Fruit fly (Drosophila melanogaster): ENCODE results near the gene Drak.

The Drak gene

DNA sequence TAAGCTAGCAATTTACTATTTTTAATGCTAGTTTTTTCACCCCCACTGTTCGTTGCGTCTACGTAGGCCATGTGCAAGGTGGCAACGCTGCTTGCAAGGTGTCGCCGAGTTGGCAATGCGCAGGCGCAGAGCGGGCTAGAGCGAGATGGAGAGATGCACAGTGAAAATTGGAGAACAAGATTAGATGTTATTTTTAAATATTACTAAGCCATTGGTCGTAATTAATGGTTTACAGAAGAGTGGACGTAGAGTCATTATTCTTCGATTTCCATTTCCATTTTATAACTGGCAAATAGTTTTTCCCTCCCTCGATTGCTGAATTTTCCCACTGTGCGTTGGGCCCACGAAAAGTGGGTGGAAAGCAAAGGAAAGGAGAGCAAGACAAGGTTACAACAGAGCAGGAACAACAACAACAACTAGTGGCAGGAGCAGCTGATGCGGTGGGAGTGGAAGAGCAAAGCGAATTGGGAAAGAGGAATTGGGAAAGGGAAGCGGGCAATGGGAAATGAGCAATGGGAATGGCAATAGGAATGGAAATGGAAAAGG lies 40.0 kb upstream of the Drak start (continued):
- TF ChIP-seq Lim3 (GFP tag; IDR thresholded peaks at IDR 0.05), result peak; percentile 57; the same call in 1 of the 2 replicates
- peak; percentile 88 for TF ChIP-seq Ptx1 (GFP tag; IDR thresholded peaks at IDR 0.05)
- peak; percentile 66 for TF ChIP-seq CG15514 (GFP tag; optimal IDR thresholded peaks at IDR 0.05)
- no peak for TF ChIP-seq Hmx (GFP tag; optimal IDR thresholded peaks at IDR 0.05)
- TF ChIP-seq inv (GFP tag; IDR thresholded peaks at IDR 0.05; ENCODE audit: partially characterized antibody), result no peak
- TF ChIP-seq Asciz (GFP tag; optimal IDR thresholded peaks at IDR 0.05), result peak; percentile 57
- TF ChIP-seq unc-4 (GFP tag; IDR thresholded peaks at IDR 0.05; ENCODE audit: partially characterized antibody), result no peak
- TF ChIP-seq pfk (GFP tag; optimal IDR thresholded peaks at IDR 0.05), result no peak
- TF ChIP-seq CG10543 (GFP tag; optimal IDR thresholded peaks at IDR 0.05), result no peak
- peak; percentile 80 for TF ChIP-seq Gug (GFP tag; IDR thresholded peaks at IDR 0.05)
- peak; percentile 14 for TF ChIP-seq sug (tag; optimal IDR thresholded peaks at IDR 0.05)
- TF ChIP-seq CG16779 (GFP tag; IDR thresholded peaks at IDR 0.05), result peak; percentile 43; the same call in 1 of the 2 replicates
- TF ChIP-seq CG4820 (GFP tag; optimal IDR thresholded peaks at IDR 0.05), result peak; percentile 47
- TF ChIP-seq CG14860 (GFP tag; IDR thresholded peaks at IDR 0.05; ENCODE audit: partially characterized antibody), result no peak
- TF ChIP-seq CG3847 (GFP tag; IDR thresholded peaks at IDR 0.05), result peak; percentile 66
- TF ChIP-seq kay (GFP tag; optimal IDR thresholded peaks at IDR 0.05), result peak; percentile 66
- TF ChIP-seq CG9609 (GFP tag; optimal IDR thresholded peaks at IDR 0.05), result peak; percentile 55
- TF ChIP-seq CG34224 (GFP tag; IDR thresholded peaks at IDR 0.05; ENCODE audit: partially characterized antibody), result no peak
- TF ChIP-seq ab (GFP tag; optimal IDR thresholded peaks at IDR 0.05), result no peak
- peak; percentile 55 for TF ChIP-seq nau (GFP tag; optimal IDR thresholded peaks at IDR 0.05)
- no peak for TF ChIP-seq Sry-δ (GFP tag; optimal IDR thresholded peaks at IDR 0.05)
- TF ChIP-seq zen (tag; optimal IDR thresholded peaks at IDR 0.05), result peak; percentile 63
- peak; percentile 83 for TF ChIP-seq CG6689 (GFP tag; IDR thresholded peaks at IDR 0.05)
- TF ChIP-seq pb (GFP tag; optimal IDR thresholded peaks at IDR 0.05), result peak; percentile 75
- TF ChIP-seq MBD-R2 (GFP tag; IDR thresholded peaks at IDR 0.05), result peak; percentile 63
- TF ChIP-seq CG18619 (GFP tag; optimal IDR thresholded peaks at IDR 0.05), result peak; percentile 58
- peak; percentile 57; the same call in 1 of the 2 replicates for TF ChIP-seq Oaz (GFP tag; IDR thresholded peaks at IDR 0.05)
- peak; percentile 88 for TF ChIP-seq ase (GFP tag; IDR thresholded peaks at IDR 0.05)
- peak; percentile 97 for TF ChIP-seq sens (GFP tag)
- TF ChIP-seq CkIIα-i1 (GFP tag; IDR thresholded peaks at IDR 0.05), result no peak
- TF ChIP-seq dpn (GFP tag; optimal IDR thresholded peaks at IDR 0.05), result peak; percentile 74 to 79
- TF ChIP-seq abd-A (tag; optimal IDR thresholded peaks at IDR 0.05), result no peak
- no peak for TF ChIP-seq CG10565 (GFP tag; optimal IDR thresholded peaks at IDR 0.05)
- TF ChIP-seq CG7839 (tag; optimal IDR thresholded peaks at IDR 0.05), result peak; percentile 85
- peak; percentile 64 for TF ChIP-seq CG18476 (GFP tag; optimal IDR thresholded peaks at IDR 0.05)
- peak; percentile 37 for TF ChIP-seq zfh2 (GFP tag; optimal IDR thresholded peaks at IDR 0.05)
- peak; percentile 37 for TF ChIP-seq Dek (tag; optimal IDR thresholded peaks at IDR 0.05)
- peak; percentile 88 for TF ChIP-seq CG34422 (GFP tag; IDR thresholded peaks at IDR 0.05)
- peak; percentile 62 for TF ChIP-seq Mes4 (GFP tag; optimal IDR thresholded peaks at IDR 0.05)
- peak; percentile 35 for TF ChIP-seq trh (GFP tag; optimal IDR thresholded peaks at IDR 0.05)
- peak; percentile 9 for TF ChIP-seq CG15073 (GFP tag; optimal IDR thresholded peaks at IDR 0.05)
- TF ChIP-seq CG15011 (GFP tag; optimal IDR thresholded peaks at IDR 0.05), result peak; percentile 13
- TF ChIP-seq da (GFP tag; optimal IDR thresholded peaks at IDR 0.05), result no peak
- TF ChIP-seq gt (GFP tag; IDR thresholded peaks at IDR 0.05), result 0 out of 2 replicates have a peak, but pooled peaks have one; percentile 25
- TF ChIP-seq CG30431 (GFP tag; optimal IDR thresholded peaks at IDR 0.05), result peak; percentile 66
- peak; percentile 64 for TF ChIP-seq NC2β (GFP tag; optimal IDR thresholded peaks at IDR 0.05)
- TF ChIP-seq CG12769 (tag; optimal IDR thresholded peaks at IDR 0.05), result peak; percentile 93
- TF ChIP-seq Camta (GFP tag; optimal IDR thresholded peaks at IDR 0.05), result peak; percentile 83
- TF ChIP-seq CG7987 (GFP tag; optimal IDR thresholded peaks at IDR 0.05), result peak; percentile 49
- peak; percentile 77 for TF ChIP-seq caup (GFP tag; optimal IDR thresholded peaks at IDR 0.05; ENCODE audit: severe bottlenecking)

Data from whole organism, embryonic.